Fruit fly (Drosophila melanogaster) whole organism, wandering third instar larva: Measurements from ENCODE around the gene GNBP3.

Source experiments
- Abd-B ChIP-seq: fragments of >200 bp; optimal IDR thresholded peaks from 2 replicates; lab custom pipeline; 2017; ENCODE audit warnings: missing biosample characterization, missing genetic modification characterization
- CG32264 ChIP-seq: fragments of 200-800 bp; sonication (Bioruptor generic); optimal IDR thresholded peaks from 2 replicates; lab custom pipeline; 2016; ENCODE audit warnings: missing biosample characterization, missing genetic modification characterization
- CG9705 ChIP-seq: fragments of 200-800 bp; sonication (Bioruptor generic); optimal IDR thresholded peaks from 2 replicates; lab custom pipeline; 2018; ENCODE audit warnings: missing biosample characterization, mild to moderate bottlenecking, missing genetic modification characterization
- CrebA ChIP-seq: fragments of 200-800 bp; sonication (Bioruptor generic); optimal IDR thresholded peaks from 2 replicates; lab custom pipeline; 2016; ENCODE audit warnings: missing biosample characterization, mild to moderate bottlenecking, missing genetic modification characterization, borderline replicate concordance
- Dfd ChIP-seq: fragments of >200 bp; optimal IDR thresholded peaks from 2 replicates; lab custom pipeline; 2017; ENCODE audit warnings: missing biosample characterization, missing genetic modification characterization
- Dif ChIP-seq: fragments of 200-275, 200-300 bp; sonication (Bioruptor generic); optimal IDR thresholded peaks from 2 replicates; lab custom pipeline; 2018; ENCODE audit warnings: missing biosample characterization, missing genetic modification characterization; ENCODE audit not compliant: partially characterized antibody
- GATAd ChIP-seq: sonication (Bioruptor generic); optimal IDR thresholded peaks from 2 replicates; lab custom pipeline; 2016; ENCODE audit warnings: missing biosample characterization, missing genetic modification characterization
- HLH106 ChIP-seq: fragments of 200-800 bp; optimal IDR thresholded peaks from 3 replicates; lab custom pipeline; 2019; ENCODE audit warnings: missing biosample characterization, mild to moderate bottlenecking, missing genetic modification characterization, moderate library complexity
- Hnf4 ChIP-seq: fragments of 200-800 bp; sonication (Bioruptor generic); optimal IDR thresholded peaks from 2 replicates; lab custom pipeline; 2016; ENCODE audit warnings: missing biosample characterization, mild to moderate bottlenecking, missing genetic modification characterization
- Hr83 ChIP-seq: fragments of 200-300 bp; sonication (Bioruptor generic); optimal IDR thresholded peaks from 2 replicates; lab custom pipeline; 2016; ENCODE audit warnings: missing biosample characterization, mild to moderate bottlenecking, missing genetic modification characterization, moderate library complexity; ENCODE audit not compliant: poor library complexity, severe bottlenecking
- Jra ChIP-seq: sonication (Bioruptor generic); optimal IDR thresholded peaks from 2 replicates; lab custom pipeline; 2016; ENCODE audit warnings: missing biosample characterization, missing genetic modification characterization
- Mio ChIP-seq: sonication (Bioruptor generic); optimal IDR thresholded peaks from 2 replicates; lab custom pipeline; 2016; ENCODE audit warnings: missing biosample characterization, missing genetic modification characterization
- Myc ChIP-seq: fragments of >200 bp; optimal IDR thresholded peaks from 2 replicates; lab custom pipeline; 2017
- N ChIP-seq: fragments of >200 bp; optimal IDR thresholded peaks from 2 replicates; lab custom pipeline; 2018; ENCODE audit warnings: missing biosample characterization, missing external identifiers, missing genetic modification characterization
- OdsH ChIP-seq: fragments of 200-800 bp; sonication (Bioruptor generic); optimal IDR thresholded peaks from 2 replicates; lab custom pipeline; 2016; ENCODE audit warnings: missing biosample characterization, mild to moderate bottlenecking, missing genetic modification characterization
- Rel ChIP-seq, 2 experiments: fragments of 200-800 bp; sonication (Bioruptor generic) in 1 of 2; optimal IDR thresholded peaks; 2 replicates in 1 of 2; 3 replicates in 1 of 2; lab custom pipeline; 2016 to 2019; ENCODE audit warnings: mild to moderate bottlenecking in 2 of 2, missing biosample characterization in 2 of 2, missing genetic modification characterization in 2 of 2, moderate library complexity in 1 of 2
- Sp1 ChIP-seq: fragments of 200-800 bp; sonication (Bioruptor generic); optimal IDR thresholded peaks from 3 replicates; lab custom pipeline; 2019; ENCODE audit warnings: missing biosample characterization, mild to moderate bottlenecking, missing genetic modification characterization, moderate library complexity
- Vsx2 ChIP-seq: fragments of 200-300, 225-300 bp; sonication (Bioruptor generic); optimal IDR thresholded peaks from 2 replicates; lab custom pipeline; 2018; ENCODE audit warnings: missing biosample characterization, missing genetic modification characterization; ENCODE audit not compliant: partially characterized antibody
- br ChIP-seq: fragments of 200-800 bp; sonication (Bioruptor generic); optimal IDR thresholded peaks from 2 replicates; lab custom pipeline; 2016; ENCODE audit warnings: missing biosample characterization, missing genetic modification characterization
- brk ChIP-seq: fragments of 200-800 bp; sonication (Bioruptor generic); optimal IDR thresholded peaks from 2 replicates; lab custom pipeline; 2016; ENCODE audit warnings: missing biosample characterization, mild to moderate bottlenecking, missing genetic modification characterization
- dl ChIP-seq, 2 experiments: fragments of 175-275, 200-275 bp in 1 of 2; fragments of 200-275 bp in 1 of 2; sonication (Bioruptor generic); optimal IDR thresholded peaks; lab custom pipeline; 2018; ENCODE audit warnings: mild to moderate bottlenecking in 2 of 2, missing biosample characterization in 2 of 2, missing genetic modification characterization in 2 of 2, moderate library complexity in 2 of 2; ENCODE audit not compliant: partially characterized antibody in 2 of 2, insufficient read depth in 1 of 2
- dmrt93B ChIP-seq: fragments of 200-800 bp; sonication (Bioruptor generic); optimal IDR thresholded peaks from 2 replicates; lab custom pipeline; 2018; ENCODE audit warnings: missing biosample characterization, mild to moderate bottlenecking, missing genetic modification characterization
- dsf ChIP-seq: sonication (Bioruptor generic); optimal IDR thresholded peaks from 2 replicates; lab custom pipeline; 2016; ENCODE audit warnings: missing biosample characterization, missing genetic modification characterization, borderline replicate concordance
- ey ChIP-seq: fragments of 200-800 bp; sonication (Bioruptor generic); optimal IDR thresholded peaks from 2 replicates; lab custom pipeline; 2016; ENCODE audit warnings: missing biosample characterization, missing genetic modification characterization
- foxo ChIP-seq, 2 experiments: fragments of 200-800 bp; sonication (Bioruptor generic); optimal IDR thresholded peaks; 2 replicates in 1 of 2; 3 replicates in 1 of 2; lab custom pipeline; 2016 to 2017; ENCODE audit warnings: missing biosample characterization in 2 of 2, missing genetic modification characterization in 2 of 2
- fru ChIP-seq: fragments of 200-800 bp; sonication (Bioruptor generic); optimal IDR thresholded peaks from 3 replicates; lab custom pipeline; 2016; ENCODE audit warnings: missing biosample characterization, mild to moderate bottlenecking, missing genetic modification characterization
- h ChIP-seq: fragments of 200-800 bp; sonication (Bioruptor generic); optimal IDR thresholded peaks from 3 replicates; lab custom pipeline; 2016; ENCODE audit warnings: missing biosample characterization, mild to moderate bottlenecking, missing genetic modification characterization
- jim ChIP-seq: fragments of 175-275, 200-325 bp; sonication (Bioruptor generic); optimal IDR thresholded peaks from 2 replicates; lab custom pipeline; 2016; ENCODE audit warnings: missing biosample characterization, mild to moderate bottlenecking, missing genetic modification characterization
- lola ChIP-seq: fragments of >200 bp; optimal IDR thresholded peaks from 2 replicates; lab custom pipeline; 2017; ENCODE audit warnings: missing biosample characterization, missing genetic modification characterization
- pan ChIP-seq: fragments of >200 bp; optimal IDR thresholded peaks from 2 replicates; lab custom pipeline; 2017
- rgr ChIP-seq: fragments of 200-800 bp; sonication (Bioruptor generic); optimal IDR thresholded peaks from 3 replicates; lab custom pipeline; 2016; ENCODE audit warnings: missing biosample characterization, mild to moderate bottlenecking, missing genetic modification characterization
- sv ChIP-seq: fragments of 200-800 bp; sonication (Bioruptor generic); optimal IDR thresholded peaks from 3 replicates; lab custom pipeline; 2016; ENCODE audit warnings: missing biosample characterization, missing genetic modification characterization
- tai ChIP-seq: sonication (Bioruptor generic); optimal IDR thresholded peaks from 2 replicates; lab custom pipeline; 2016; ENCODE audit warnings: missing biosample characterization, missing genetic modification characterization
- usp ChIP-seq: fragments of >200 bp; optimal IDR thresholded peaks from 2 replicates; lab custom pipeline; 2017; ENCODE audit warnings: missing biosample characterization, missing genetic modification characterization
- woc ChIP-seq: sonication (Bioruptor generic); optimal IDR thresholded peaks from 2 replicates; lab custom pipeline; 2016; ENCODE audit warnings: missing biosample characterization, mild to moderate bottlenecking, missing genetic modification characterization

GNBP3 gene

DNA sequence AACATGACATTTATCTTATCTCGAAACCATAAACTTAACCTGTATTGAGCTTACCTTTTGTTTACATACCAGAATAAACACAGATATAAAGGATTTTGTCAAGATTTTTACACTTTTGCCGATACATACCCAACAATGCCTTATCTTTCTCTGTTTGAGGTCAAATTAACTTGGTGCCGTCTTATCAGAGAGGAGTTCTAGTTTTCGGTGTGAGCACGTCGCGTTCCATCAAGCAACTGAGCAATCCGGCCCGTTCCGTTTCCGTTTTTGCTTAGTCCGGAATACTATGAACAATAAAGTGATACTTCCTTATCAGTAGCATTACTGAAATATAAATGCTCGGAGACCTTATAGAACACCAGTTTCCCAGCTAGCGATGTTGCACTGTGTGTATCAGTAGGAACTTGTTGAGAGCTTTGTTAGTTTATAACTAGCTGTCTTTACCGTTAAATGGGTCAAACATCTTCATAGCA, 31.1 kb downstream of the GNBP3 start, which contains the start of gene Galk:
Gene Galk, minus strand, starts transcription at position 244 of the 473 bp plus-strand sequence.
- TF ChIP-seq Hr83 (GFP tag; lab: Kevin White, UChicago) (peak; percentile 41), GATAd (GFP tag; lab: Kevin White, UChicago) (no peak), OdsH (peak; percentile 32), tai (GFP tag; lab: Kevin White, UChicago) (no peak), Sp1 (GFP tag; lab: Kevin White, UChicago) (peak; percentile 25), CG32264 (GFP tag; lab: Kevin White, UChicago) (no peak), fru (GFP tag; lab: Kevin White, UChicago) (peak; percentile 3), Dif (peak; percentile 18), ey (GFP tag; lab: Kevin White, UChicago) (no peak)

DNA sequence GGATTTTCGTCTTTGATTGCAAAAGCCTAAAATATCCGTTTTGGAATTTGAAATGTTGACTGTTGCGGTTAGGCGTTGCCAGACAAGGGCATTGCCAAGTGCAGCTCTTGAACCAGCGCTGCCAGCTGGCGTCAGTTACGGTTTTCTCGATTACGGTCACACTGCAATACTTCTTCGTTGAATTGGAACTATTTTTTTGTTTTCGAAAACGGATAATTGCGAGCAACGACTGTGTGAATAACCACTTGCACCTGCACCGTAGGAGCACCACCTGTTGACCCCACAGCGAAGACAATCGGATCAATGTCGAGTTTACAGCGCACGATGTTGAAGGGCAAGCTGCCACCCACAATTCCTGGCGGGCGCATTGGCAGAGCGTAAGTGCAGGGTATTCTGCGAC, 31.8 kb downstream of the GNBP3 start, which contains the start of gene CG5068:
Gene CG5068, plus strand, starts transcription at position 129 of the 400 bp plus-strand sequence.
- no peak for TF ChIP-seq tai (GFP tag; lab: Kevin White, UChicago)
- TF ChIP-seq CG32264 (GFP tag; lab: Kevin White, UChicago), result no peak
- TF ChIP-seq sv (GFP tag; lab: Kevin White, UChicago), result no peak
- no peak for TF ChIP-seq rgr
- TF ChIP-seq Sp1 (GFP tag; lab: Kevin White, UChicago), result no peak
- no peak for TF ChIP-seq usp (GFP tag; lab: Kevin White, UChicago)
- peak; percentile 40 for TF ChIP-seq Vsx2
- no peak for TF ChIP-seq Myc
- no peak for TF ChIP-seq Rel (GFP tag; optimal IDR thresholded peaks at IDR 0.05; lab: Kevin White, UChicago)
- peak; percentile 43 for TF ChIP-seq Rel (tag; optimal IDR thresholded peaks at IDR 0.05; lab: Kevin White, UChicago)
- no peak for TF ChIP-seq pan
- TF ChIP-seq Dif, result no peak
- no peak for TF ChIP-seq fru (GFP tag; lab: Kevin White, UChicago)
- no peak for TF ChIP-seq HLH106
- TF ChIP-seq Mio (GFP tag; lab: Kevin White, UChicago), result no peak
- no peak for TF ChIP-seq dmrt93B (GFP tag; lab: Kevin White, UChicago)
- TF ChIP-seq Dfd (GFP tag; lab: Kevin White, UChicago), result no peak
- TF ChIP-seq CrebA (GFP tag; lab: Kevin White, UChicago), result no peak

DNA sequence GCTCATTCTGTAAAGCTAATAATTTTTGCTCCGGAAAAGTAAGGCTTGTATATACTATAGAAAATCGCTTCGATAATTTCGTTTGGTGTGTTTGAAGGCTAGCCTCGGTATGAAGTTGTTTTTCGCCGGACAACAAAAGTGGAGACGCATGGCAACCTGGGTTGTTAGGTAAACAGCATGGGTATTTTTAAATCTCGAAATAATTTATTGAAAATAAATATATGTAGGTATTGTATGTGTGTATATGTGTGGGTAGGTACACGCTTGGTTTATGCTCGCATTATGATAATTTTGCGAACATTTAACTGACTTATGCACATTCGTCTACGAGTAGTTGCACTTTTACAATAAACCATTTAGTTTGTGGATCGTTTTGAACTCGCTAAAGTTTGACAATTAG, 35.3 kb downstream of the GNBP3 start, which contains the start of gene CG5280:
Gene CG5280, minus strand, starts transcription at position 101 of the 400 bp plus-strand sequence.
- TF ChIP-seq rgr, result no peak
- no peak for TF ChIP-seq h (GFP tag; lab: Kevin White, UChicago)
- TF ChIP-seq lola (GFP tag; lab: Kevin White, UChicago), result no peak
- TF ChIP-seq Myc, result no peak
- no peak for TF ChIP-seq dsf (GFP tag; lab: Kevin White, UChicago)
- TF ChIP-seq Jra (GFP tag; lab: Kevin White, UChicago), result no peak
- no peak for TF ChIP-seq CG32264 (GFP tag; lab: Kevin White, UChicago)
- no peak for TF ChIP-seq Dif
- no peak for TF ChIP-seq br
- no peak for TF ChIP-seq Vsx2
- TF ChIP-seq tai (GFP tag; lab: Kevin White, UChicago), result no peak
- no peak for TF ChIP-seq Hr83 (GFP tag; lab: Kevin White, UChicago)
- no peak for TF ChIP-seq Mio (GFP tag; lab: Kevin White, UChicago)
- no peak for TF ChIP-seq CG9705 (GFP tag; lab: Kevin White, UChicago)
- no peak for TF ChIP-seq foxo (GFP tag; optimal IDR thresholded peaks at IDR 0.05; lab: Kevin White, UChicago)

DNA sequence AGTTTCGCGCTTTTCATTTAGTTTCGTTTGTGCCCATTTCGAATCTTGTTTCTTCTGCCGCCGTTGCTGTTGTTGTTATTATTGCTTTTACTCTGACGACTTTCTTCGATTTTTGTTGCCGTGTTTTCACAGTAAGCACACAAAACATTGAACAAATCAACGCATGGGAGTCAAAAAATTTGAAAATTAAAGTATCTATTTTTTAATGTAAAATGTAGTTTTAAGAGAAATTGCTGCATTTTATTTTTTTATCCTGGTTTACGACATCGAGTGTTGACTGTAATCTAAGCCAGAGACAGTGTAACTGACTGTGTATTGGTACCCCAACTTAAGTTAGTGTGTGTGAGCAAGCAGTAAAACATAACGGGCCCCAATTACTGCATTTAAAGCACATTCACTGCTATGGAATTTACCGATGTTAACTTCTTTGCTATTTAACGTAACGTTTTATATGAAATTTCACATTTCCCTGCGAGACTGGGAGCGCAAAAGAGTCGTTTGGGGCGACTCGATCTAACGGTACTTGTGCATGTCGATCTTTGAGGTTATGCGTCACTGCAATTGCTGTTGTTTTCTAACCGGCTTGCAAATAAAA, 41.4 kb downstream of the GNBP3 start:
- TF ChIP-seq Abd-B (no peak), tai (GFP tag; lab: Kevin White, UChicago) (no peak), jim (GFP tag; lab: Kevin White, UChicago) (no peak), lola (GFP tag; lab: Kevin White, UChicago) (no peak), Rel (GFP tag; optimal IDR thresholded peaks at IDR 0.05; lab: Kevin White, UChicago) (peak; percentile 2), Rel (tag; optimal IDR thresholded peaks at IDR 0.05; lab: Kevin White, UChicago) (no peak), dsf (GFP tag; lab: Kevin White, UChicago) (no peak), dl (GFP tag; optimal IDR thresholded peaks at IDR 0.05; lab: Kevin White, UChicago; ENCODE audit: insufficient read depth in 1 of 2, partially characterized antibody in 2 of 2) (no peak), Sp1 (GFP tag; lab: Kevin White, UChicago) (peak; percentile 76), Mio (GFP tag; lab: Kevin White, UChicago) (peak; percentile 38), usp (GFP tag; lab: Kevin White, UChicago) (no peak), GATAd (GFP tag; lab: Kevin White, UChicago) (peak; percentile 51), CG9705 (GFP tag; lab: Kevin White, UChicago) (peak; percentile 42), Myc (no peak), sv (GFP tag; lab: Kevin White, UChicago) (no peak), dmrt93B (GFP tag; lab: Kevin White, UChicago) (no peak), CG32264 (GFP tag; lab: Kevin White, UChicago) (peak; percentile 74), Dfd (GFP tag; lab: Kevin White, UChicago) (no peak), foxo (GFP tag; optimal IDR thresholded peaks at IDR 0.05; lab: Kevin White, UChicago) (peak; percentile 22 to 92), ey (GFP tag; lab: Kevin White, UChicago) (peak; percentile 89), HLH106 (peak; percentile 84), Vsx2 (no peak), fru (GFP tag; lab: Kevin White, UChicago) (peak; percentile 88), Hnf4 (no peak), rgr (peak; percentile 89), Hr83 (GFP tag; lab: Kevin White, UChicago) (peak; percentile 57), br (peak; percentile 86), N (GFP tag; lab: Kevin White, UChicago) (no peak), CrebA (GFP tag; lab: Kevin White, UChicago) (no peak), Dif (no peak), h (GFP tag; lab: Kevin White, UChicago) (peak; percentile 92), pan (no peak), Jra (GFP tag; lab: Kevin White, UChicago) (peak; percentile 67), OdsH (peak; percentile 85), brk (no peak), woc (no peak)
